Worm (Caenorhabditis elegans) whole organism, L4 larva: ENCODE data around the gene R11H6.4.

ENCODE experiments used
- ama-1 ChIP-seq: fragments of 150-350 bp; optimal IDR thresholded peaks from 2 replicates; lab custom pipeline; 2014; ENCODE audit warnings: inconsistent platforms, mixed read lengths
- madf-9 ChIP-seq: fragments of 200-800 bp; sonication (Bioruptor generic); conservative IDR thresholded peaks from 2 replicates; pipeline ENCODE4 v1.3.6; 2022; ENCODE audit warnings: missing genetic modification reagents, missing genetic modification characterization, missing compliant biosample characterization
- nhr-237 ChIP-seq: sonication (generic microtip); optimal IDR thresholded peaks from 2 replicates; lab custom pipeline; 2017; ENCODE audit warnings: missing biosample characterization, missing genetic modification characterization
- nhr-28 ChIP-seq: fragments of 150-350 bp; optimal IDR thresholded peaks from 2 replicates; lab custom pipeline; 2014; ENCODE audit warnings: missing biosample characterization, missing genetic modification characterization
- unc-62 ChIP-seq, 3 experiments: fragments of 150-350 bp in 1 of 3; sonication (generic microtip); optimal IDR thresholded peaks in 2 of 3; peaks in 1 of 3; 1 replicate in 1 of 3; 2 replicates in 2 of 3; lab custom pipeline; 2014 to 2017; ENCODE audit warnings: missing biosample characterization in 3 of 3, missing genetic modification characterization in 3 of 3, missing genetic modification reagents in 3 of 3, missing genotype in 1 of 3
- zag-1 ChIP-seq: fragments of 150-350 bp; optimal IDR thresholded peaks from 2 replicates; lab custom pipeline; 2014; ENCODE audit warnings: missing biosample characterization, missing genetic modification characterization

DNA sequence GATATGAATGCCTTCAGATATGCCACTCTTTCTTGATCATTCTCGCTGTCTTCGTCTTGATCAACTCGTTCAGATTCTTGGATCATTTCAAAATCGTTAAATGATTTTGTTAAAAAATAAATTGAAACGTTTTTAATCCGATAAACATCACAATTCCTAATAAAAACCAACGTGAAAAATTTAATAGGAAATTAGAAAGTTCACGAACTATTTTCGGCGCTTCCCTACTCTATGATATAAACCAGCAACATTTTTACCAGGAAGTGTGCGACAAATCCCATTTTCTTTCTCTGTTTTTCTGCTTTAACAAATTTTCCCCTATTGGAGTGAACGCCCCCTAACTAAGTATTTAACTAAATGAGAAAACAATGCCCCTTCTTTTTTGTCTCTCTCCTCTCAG lies 24.4 kb upstream of the R11H6.4 start, which contains the start of gene Y40H4A.2:
- TF ChIP-seq unc-62 (GFP tag; optimal IDR thresholded peaks at IDR 0.05 in 1 of 2; lab: Kevin White, UChicago) (peak in 1 of 2 experiments; percentile 80), unc-62 (tag; optimal IDR thresholded peaks at IDR 0.05; lab: Kevin White, UChicago) (no peak), madf-9 (GFP tag; lab: Robert Waterston, UW) (no peak), ama-1 (lab: Kevin White, UChicago) (no peak), nhr-28 (tag; lab: Kevin White, UChicago) (no peak), nhr-237 (tag; lab: Kevin White, UChicago) (no peak), zag-1 (tag; lab: Kevin White, UChicago) (no peak)
